Worm (Caenorhabditis elegans): ENCODE data around the gene zipt-13.
A peak's percentile ranks its signal among the peaks of the same experiment; 100 is the strongest.

zipt-13 gene

DNA sequence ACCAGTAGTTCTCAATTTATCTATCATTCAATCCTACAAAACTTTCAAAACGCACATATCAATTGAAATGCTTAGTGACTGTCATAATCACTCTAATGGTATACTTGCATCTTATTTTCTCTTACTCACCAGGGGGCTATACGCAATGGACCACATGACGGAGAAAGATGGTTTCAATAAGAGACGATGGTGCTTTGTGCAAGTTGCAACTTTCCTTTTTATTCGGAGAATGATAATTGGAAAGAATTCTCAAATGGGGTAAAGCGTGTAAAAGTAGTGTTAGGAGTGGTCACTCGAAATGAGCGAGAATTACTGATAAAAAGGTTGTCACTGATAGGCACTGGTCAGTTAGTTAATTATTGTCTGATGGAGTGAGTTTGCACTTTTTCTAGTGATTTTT lies 28.3 kb downstream of the zipt-13 start:
- TF ChIP-seq D2030.7 (GFP tag; IDR thresholded peaks at IDR 0.05), result no peak
- TF ChIP-seq ceh-58 (GFP tag; IDR thresholded peaks at IDR 0.05), result no peak
- TF ChIP-seq xnd-1 (tag; optimal IDR thresholded peaks at IDR 0.05), result no peak
- no peak for TF ChIP-seq T07F8.4 (tag; optimal IDR thresholded peaks at IDR 0.05)
- no peak for TF ChIP-seq lin-35 (GFP tag; optimal IDR thresholded peaks at IDR 0.05)
- no peak for TF ChIP-seq F23B12.7 (tag; optimal IDR thresholded peaks at IDR 0.05; ENCODE audit: insufficient read depth)
- TF ChIP-seq rpc-1 (optimal IDR thresholded peaks at IDR 0.05), result no peak
- TF ChIP-seq rpc-1 (tag; optimal IDR thresholded peaks at IDR 0.05), result no peak
- no peak for TF ChIP-seq madf-10 (tag; optimal IDR thresholded peaks at IDR 0.05)
- TF ChIP-seq pbrm-1 (GFP tag; IDR thresholded peaks at IDR 0.05), result no peak
- TF ChIP-seq F52B5.7 (tag; optimal IDR thresholded peaks at IDR 0.05), result no peak
- TF ChIP-seq repo-1 (tag; optimal IDR thresholded peaks at IDR 0.05), result no peak
- no peak for TF ChIP-seq tlf-1 (GFP tag; optimal IDR thresholded peaks at IDR 0.05)
- TF ChIP-seq sdz-38 (tag; optimal IDR thresholded peaks at IDR 0.05), result no peak
- TF ChIP-seq nfya-1 (tag; optimal IDR thresholded peaks at IDR 0.05; ENCODE audit: borderline replicate concordance, insufficient read depth), result no peak
- TF ChIP-seq F55B11.4 (tag; optimal IDR thresholded peaks at IDR 0.05; ENCODE audit: borderline replicate concordance, insufficient read depth), result no peak
- no peak for TF ChIP-seq B0035.1 (tag; optimal IDR thresholded peaks at IDR 0.05)
- TF ChIP-seq Y79H2A.3 (GFP tag; conservative IDR thresholded peaks at IDR 0.05), result no peak
- TF ChIP-seq Y67H2A.10 (GFP tag; conservative IDR thresholded peaks at IDR 0.05), result no peak

DNA sequence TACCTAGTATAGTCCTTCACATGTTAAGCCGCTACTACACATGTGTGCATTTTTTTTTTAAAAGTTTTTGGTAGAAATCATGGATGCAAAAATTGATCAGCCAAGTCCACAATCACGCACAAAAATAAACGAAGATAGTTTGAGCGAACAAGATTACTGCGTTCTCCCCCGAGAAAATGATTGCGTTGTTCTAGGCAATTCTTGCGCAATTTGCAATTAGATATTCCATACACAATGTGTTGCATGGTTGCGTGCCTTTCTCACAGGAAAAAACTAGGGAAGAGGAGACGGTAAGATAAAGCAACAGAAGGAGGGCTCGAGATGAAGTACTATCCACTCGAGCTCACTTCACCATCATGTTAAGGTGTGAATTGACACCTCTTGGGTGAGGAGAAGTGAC lies 30.7 kb downstream of the zipt-13 start:
- no peak for TF ChIP-seq ets-4 (GFP tag; optimal IDR thresholded peaks at IDR 0.05)
- TF ChIP-seq F39B2.1 (GFP tag; IDR thresholded peaks at IDR 0.05), result no peak
- no peak for TF ChIP-seq attf-5 (GFP tag; optimal IDR thresholded peaks at IDR 0.05)
- no peak for TF ChIP-seq nfyb-1 (GFP tag; IDR thresholded peaks at IDR 0.05)
- TF ChIP-seq tlf-1 (GFP tag; optimal IDR thresholded peaks at IDR 0.05), result no peak

- TF ChIP-seq ztf-28 (GFP tag; IDR thresholded peaks at IDR 0.05) (no peak), sptf-2 (GFP tag; optimal IDR thresholded peaks at IDR 0.05) (no peak), rpc-1 (optimal IDR thresholded peaks at IDR 0.05) (no peak), rpc-1 (tag; optimal IDR thresholded peaks at IDR 0.05) (no peak), mel-28 (tag; optimal IDR thresholded peaks at IDR 0.05; ENCODE audit: borderline replicate concordance) (no peak), ceh-58 (GFP tag; IDR thresholded peaks at IDR 0.05) (no peak), mcd-1 (GFP tag; IDR thresholded peaks at IDR 0.05) (no peak), hsf-1 (GFP tag; IDR thresholded peaks at IDR 0.05) (no peak), bed-1 (GFP tag; IDR thresholded peaks at IDR 0.05) (no peak)
Measured at ce11 chrX:10205321-10205720, 31.4 kb downstream of the zipt-13 start, which contains the start of gene sex-1. Gene sex-1 (minus strand): TSS chrX:10205421.

DNA sequence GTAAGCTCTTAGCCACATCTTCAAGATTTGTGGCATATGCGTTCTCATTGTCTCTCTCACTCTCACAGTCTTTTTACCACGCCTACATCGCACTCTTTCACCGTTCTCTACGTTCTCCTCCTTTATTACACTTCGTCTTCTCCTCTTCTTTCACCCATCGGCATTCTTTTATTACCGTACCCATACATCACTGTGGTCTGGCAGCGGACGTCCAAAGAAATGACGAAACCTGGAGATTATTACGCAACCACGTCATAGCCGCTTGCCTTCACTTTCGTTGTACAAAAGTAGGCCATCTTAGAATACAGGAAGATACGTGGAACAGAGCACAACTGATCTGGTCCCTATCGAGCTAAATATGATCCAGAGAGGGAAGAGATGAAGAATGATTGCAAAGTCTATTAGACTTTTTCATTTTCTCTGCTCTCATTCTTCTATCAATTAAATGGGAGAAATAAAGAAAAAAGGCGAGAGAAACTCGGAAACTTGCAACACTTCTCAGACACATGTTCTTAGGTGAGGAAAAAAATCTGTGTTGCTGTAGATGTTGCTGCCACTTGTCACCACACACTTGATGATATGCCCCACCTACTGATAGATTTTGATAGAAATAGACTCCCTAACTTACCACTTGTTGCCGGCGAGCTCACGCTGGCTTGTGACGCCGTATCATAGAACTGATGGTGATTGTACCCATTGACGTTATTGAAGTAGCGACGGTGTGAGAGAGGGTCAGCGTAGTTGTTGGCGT lies 32.3 kb downstream of the zipt-13 start:
- TF ChIP-seq unc-62 (GFP tag; optimal IDR thresholded peaks at IDR 0.05), result peak; percentile 27
- no peak for TF ChIP-seq let-607 (tag; optimal IDR thresholded peaks at IDR 0.05)

DNA sequence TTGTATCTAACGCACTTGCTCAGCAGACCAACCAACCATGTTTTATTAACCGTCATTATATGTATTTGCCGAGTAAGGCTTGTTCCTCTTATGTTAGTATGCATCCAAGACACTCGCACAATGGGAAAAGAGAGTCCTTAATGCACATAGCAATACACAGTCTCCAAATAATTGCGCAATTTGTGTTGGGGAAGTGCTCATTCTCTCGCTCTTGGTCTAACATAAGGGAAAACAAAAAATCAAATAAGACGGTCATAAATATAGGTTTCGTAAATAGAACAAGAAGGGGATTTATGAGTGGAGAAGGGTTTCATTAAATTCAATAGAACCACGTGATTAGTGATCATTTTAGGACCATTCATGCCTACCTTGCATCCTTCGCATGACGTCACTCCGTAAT lies 33.2 kb downstream of the zipt-13 start:
- TF ChIP-seq dox-1 (GFP tag; IDR thresholded peaks at IDR 0.05) (no peak), xnd-1 (tag; optimal IDR thresholded peaks at IDR 0.05) (no peak), sptf-2 (GFP tag; optimal IDR thresholded peaks at IDR 0.05) (no peak), F55B11.4 (tag; optimal IDR thresholded peaks at IDR 0.05; ENCODE audit: borderline replicate concordance, insufficient read depth) (no peak), F10E7.11 (tag; optimal IDR thresholded peaks at IDR 0.05) (no peak), fkh-3 (tag; optimal IDR thresholded peaks at IDR 0.05) (no peak), ztf-3 (GFP tag; optimal IDR thresholded peaks at IDR 0.05) (no peak), nhr-90 (tag; optimal IDR thresholded peaks at IDR 0.05) (no peak)

Data from whole organism, young adult.